Worm (Caenorhabditis elegans) whole organism, mixed stage, embryonic: ENCODE results near the gene Y38C1BA.4.

Source experiments
- ces-1 ChIP-seq: fragments of 150-350 bp; optimal IDR thresholded peaks from 2 replicates; lab custom pipeline; 2014; ENCODE audit warnings: missing biosample characterization, missing genetic modification reagents, missing genetic modification characterization
- nhr-28 ChIP-seq: fragments of 150-350 bp; optimal IDR thresholded peaks from 2 replicates; lab custom pipeline; 2014; ENCODE audit warnings: missing biosample characterization, missing genetic modification characterization
- unc-120 ChIP-seq: sonication (generic microtip); optimal IDR thresholded peaks from 2 replicates; lab custom pipeline; 2017; ENCODE audit warnings: missing genetic modification characterization, missing compliant biosample characterization; ENCODE audit not compliant: poor library complexity, severe bottlenecking

ce11 chrIV:1853934-1854438 is 32.3 kb downstream of the Y38C1BA.4 start:
- TF ChIP-seq nhr-28 (tag; lab: Kevin White, UChicago) (no peak), unc-120 (tag; lab: Kevin White, UChicago) (no peak), ces-1 (GFP tag; lab: Kevin White, UChicago) (no peak)
